Worm (Caenorhabditis elegans) whole organism, young adult: Measurements from ENCODE around the gene ugt-14.

ENCODE experiments used
- B0019.2 ChIP-seq: fragments of 200-800 bp; sonication (Bioruptor generic); conservative IDR thresholded peaks from 2 replicates; pipeline ENCODE4 v1.3.6; 2022; ENCODE audit warnings: missing genetic modification reagents, missing genetic modification characterization, missing compliant biosample characterization
- F33H1.4 ChIP-seq: fragments of 200-800 bp; sonication (Bioruptor generic); IDR thresholded peaks from 2 replicates; pipeline ENCODE4 v1.3.6; 2022; ENCODE audit warnings: missing genetic modification reagents, missing genetic modification characterization, missing compliant biosample characterization
- F49E8.2 ChIP-seq: sonication (generic microtip); optimal IDR thresholded peaks from 3 replicates; lab custom pipeline; 2017; ENCODE audit warnings: missing genetic modification characterization, mild to moderate bottlenecking, missing compliant biosample characterization, antibody characterized with exemption, moderate library complexity; ENCODE audit not compliant: insufficient read depth
- K11D2.4 ChIP-seq: fragments of 200-800 bp; sonication (Bioruptor generic); IDR thresholded peaks from 2 replicates; pipeline ENCODE4 v1.3.6; 2022; ENCODE audit warnings: missing genetic modification reagents, missing genetic modification characterization, missing compliant biosample characterization
- dox-1 ChIP-seq: fragments of 200-800 bp; sonication (Bioruptor generic); IDR thresholded peaks from 2 replicates; pipeline ENCODE4 v1.3.6; 2022; ENCODE audit warnings: missing genetic modification reagents, missing genetic modification characterization, missing compliant biosample characterization
- dpff-1 ChIP-seq: sonication (generic microtip); optimal IDR thresholded peaks from 2 replicates; lab custom pipeline; 2017; ENCODE audit warnings: mild to moderate bottlenecking, missing genetic modification characterization, missing compliant biosample characterization
- egl-18 ChIP-seq: fragments of 200-800 bp; sonication (Bioruptor generic); IDR thresholded peaks from 2 replicates; pipeline ENCODE4 v1.3.6; 2022; ENCODE audit warnings: missing genetic modification reagents, missing genetic modification characterization, missing compliant biosample characterization
- gei-17 ChIP-seq: fragments of 200-800 bp; sonication (Bioruptor generic); optimal IDR thresholded peaks from 2 replicates; lab custom pipeline; 2018; ENCODE audit warnings: mild to moderate bottlenecking, missing genetic modification characterization, missing compliant biosample characterization
- lsy-27 ChIP-seq: sonication (generic microtip); optimal IDR thresholded peaks from 2 replicates; lab custom pipeline; 2017; ENCODE audit warnings: missing genetic modification characterization, mild to moderate bottlenecking, missing compliant biosample characterization, antibody characterized with exemption, missing genotype, borderline replicate concordance; ENCODE audit not compliant: insufficient read depth
- nfyb-1 ChIP-seq: fragments of 200-800 bp; sonication (Bioruptor generic); IDR thresholded peaks from 2 replicates; pipeline ENCODE4 v1.3.6; 2022; ENCODE audit warnings: missing genetic modification reagents, missing genetic modification characterization, missing compliant biosample characterization
- ztf-22 ChIP-seq: fragments of 200-800 bp; sonication (Bioruptor generic); optimal IDR thresholded peaks from 2 replicates; lab custom pipeline; 2018; ENCODE audit warnings: mild to moderate bottlenecking, missing genetic modification characterization, moderate library complexity, missing compliant biosample characterization
- ztf-6 ChIP-seq: fragments of 200-800 bp; sonication (Bioruptor generic); IDR thresholded peaks from 2 replicates; pipeline ENCODE4 v1.3.6; 2022; ENCODE audit warnings: missing genetic modification reagents, missing genetic modification characterization, missing compliant biosample characterization

ce11 chrV:4860525-4860924 is 45.5 kb upstream of the ugt-14 start:
- no peak for TF ChIP-seq F33H1.4 (GFP tag; lab: Robert Waterston, UW)
- TF ChIP-seq F49E8.2 (tag; lab: Kevin White, UChicago), result no peak
- no peak for TF ChIP-seq ztf-6 (GFP tag; lab: Robert Waterston, UW)
- TF ChIP-seq K11D2.4 (GFP tag; lab: Robert Waterston, UW), result no peak
- TF ChIP-seq B0019.2 (GFP tag; lab: Robert Waterston, UW), result no peak
- TF ChIP-seq ztf-22, result no peak
- TF ChIP-seq egl-18, result no peak
- TF ChIP-seq lsy-27 (tag; lab: Kevin White, UChicago), result no peak
- no peak for TF ChIP-seq gei-17 (GFP tag; lab: Kevin White, UChicago)
- TF ChIP-seq nfyb-1 (GFP tag; lab: Robert Waterston, UW), result no peak
- TF ChIP-seq dox-1, result no peak
- TF ChIP-seq dpff-1 (tag; lab: Kevin White, UChicago), result no peak
